Fruit fly (Drosophila melanogaster) S2 (cell line): ENCODE data around the gene Osi24.
A peak's percentile ranks its signal among the peaks of the same experiment; 100 is the strongest.

Experiments
- CG8478 ChIP-seq: fragments of >200 bp; optimal IDR thresholded peaks from 2 replicates; lab custom pipeline; 2018
- CTCF ChIP-seq, 2 experiments: fragments of >200 bp; optimal IDR thresholded peaks; 2 replicates each; lab custom pipeline; 2018

The Osi24 gene

DNA sequence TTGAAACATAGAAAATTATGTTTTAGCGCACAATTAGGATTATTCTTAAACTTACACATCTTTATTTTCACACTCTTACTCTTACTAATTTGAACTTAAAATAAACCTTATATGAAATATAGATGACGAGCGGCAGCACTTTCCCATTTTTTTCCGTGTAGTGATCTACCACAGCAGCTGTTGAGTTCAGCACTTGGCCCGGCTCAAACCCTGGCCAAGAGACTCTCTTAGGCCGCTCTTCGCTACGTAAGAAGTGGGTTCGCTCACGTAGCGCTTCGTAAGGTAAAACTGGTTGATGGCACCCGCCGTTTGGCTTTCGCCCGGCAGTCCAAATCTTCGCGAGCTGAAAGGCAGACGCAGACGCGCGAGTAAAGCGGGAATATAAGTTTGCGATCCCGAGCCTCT is at the start of gene Osi24:
TSS of gene Osi24 (plus strand) at position 324 of the 405 bp plus-strand sequence.
- TF ChIP-seq CG8478 (lab: Kevin White, UChicago): no peak
- no peak for TF ChIP-seq CTCF (optimal IDR thresholded peaks at IDR 0.05; lab: Kevin White, UChicago)

dm6 chr3R:6149130-6149529 is 49.5 kb upstream of the Osi24 start:
- TF ChIP-seq CG8478 (lab: Kevin White, UChicago) (no peak), CTCF (optimal IDR thresholded peaks at IDR 0.05; lab: Kevin White, UChicago) (no peak)

DNA sequence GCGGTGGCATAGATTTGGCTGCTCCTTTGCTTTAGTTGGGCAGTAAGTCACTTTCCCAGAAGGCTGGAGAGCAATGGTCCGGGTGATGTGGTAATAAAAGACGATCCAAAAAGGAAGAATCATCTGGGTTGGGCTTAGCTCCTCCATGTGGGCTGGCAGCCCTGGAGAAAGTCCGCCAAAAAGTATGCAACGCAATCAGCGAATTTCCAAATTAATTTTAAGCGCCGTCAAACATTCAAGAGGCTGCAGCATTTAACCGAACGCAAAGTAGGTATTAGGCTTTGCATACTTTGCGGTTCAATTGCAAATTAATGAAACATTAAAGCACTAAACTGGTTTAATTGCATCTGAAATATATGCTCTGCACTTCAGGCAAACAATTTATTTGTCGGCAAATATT is 49.0 kb upstream of the Osi24 start:
- peak in 1 of 2 experiments; percentile 8 for TF ChIP-seq CTCF (optimal IDR thresholded peaks at IDR 0.05; lab: Kevin White, UChicago)
- TF ChIP-seq CG8478 (lab: Kevin White, UChicago): no peak

DNA sequence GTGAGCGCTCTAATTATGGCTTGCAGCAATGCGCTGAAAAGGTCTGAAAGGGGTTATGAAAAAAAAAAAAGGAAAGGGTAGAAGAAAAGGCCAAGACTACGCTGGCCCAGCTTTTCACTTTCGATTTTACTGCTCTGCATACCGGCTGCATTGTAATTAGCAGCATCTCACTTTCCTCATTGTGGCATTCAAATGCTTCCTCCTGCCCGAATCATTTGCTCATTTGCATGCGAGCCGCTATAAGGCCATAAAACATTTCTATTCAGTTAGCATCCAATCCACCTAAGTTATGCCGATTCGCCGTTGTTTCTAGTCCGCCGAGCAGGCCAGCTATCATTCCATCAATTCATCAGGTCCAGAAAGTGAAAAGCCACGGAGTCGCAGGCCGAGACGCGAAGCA is 45.0 kb upstream of the Osi24 start:
- TF ChIP-seq CTCF (optimal IDR thresholded peaks at IDR 0.05; lab: Kevin White, UChicago) (no peak), CG8478 (lab: Kevin White, UChicago) (no peak)

dm6 chr3R:6154773-6155295 is 43.8 kb upstream of the Osi24 start:
- TF ChIP-seq CTCF (optimal IDR thresholded peaks at IDR 0.05; lab: Kevin White, UChicago): no peak
- no peak for TF ChIP-seq CG8478 (lab: Kevin White, UChicago)

- TF ChIP-seq CTCF (optimal IDR thresholded peaks at IDR 0.05; lab: Kevin White, UChicago) (no peak), CG8478 (lab: Kevin White, UChicago) (no peak)
These were observed 41.6 kb upstream of the Osi24 start, which contains the start of gene CG31559 for dm6 chr3R:6156963-6157498. Gene CG31559 (minus strand): TSS chr3R:6157235.

- TF ChIP-seq CTCF (optimal IDR thresholded peaks at IDR 0.05; lab: Kevin White, UChicago) (no peak), CG8478 (lab: Kevin White, UChicago) (no peak)
These were observed 31.4 kb upstream of the Osi24 start, which contains the start of gene CG1077 for dm6 chr3R:6167183-6167582. Gene CG1077 (plus strand): TSS chr3R:6167483.

DNA sequence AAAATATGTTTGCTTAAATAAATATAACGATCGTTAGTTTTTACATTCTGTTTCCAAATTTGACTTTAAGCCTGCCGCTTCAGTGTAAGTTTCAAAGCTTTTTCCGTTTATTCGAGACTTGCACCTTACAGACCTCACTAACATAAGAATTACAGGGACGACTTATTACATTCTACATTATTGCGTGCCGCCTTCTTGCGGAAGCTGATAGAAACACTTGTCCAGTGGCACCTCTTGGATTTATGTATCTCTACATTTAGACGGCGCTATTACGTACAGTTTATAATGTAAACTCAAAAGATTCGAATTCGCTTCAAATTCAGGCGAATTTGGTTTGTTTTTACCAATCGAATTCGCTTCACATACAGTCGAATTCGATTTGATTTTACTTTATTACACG is 27.9 kb upstream of the Osi24 start:
- TF ChIP-seq CTCF (optimal IDR thresholded peaks at IDR 0.05; lab: Kevin White, UChicago): peak; percentile 91 to 94
- TF ChIP-seq CG8478 (lab: Kevin White, UChicago): no peak

DNA sequence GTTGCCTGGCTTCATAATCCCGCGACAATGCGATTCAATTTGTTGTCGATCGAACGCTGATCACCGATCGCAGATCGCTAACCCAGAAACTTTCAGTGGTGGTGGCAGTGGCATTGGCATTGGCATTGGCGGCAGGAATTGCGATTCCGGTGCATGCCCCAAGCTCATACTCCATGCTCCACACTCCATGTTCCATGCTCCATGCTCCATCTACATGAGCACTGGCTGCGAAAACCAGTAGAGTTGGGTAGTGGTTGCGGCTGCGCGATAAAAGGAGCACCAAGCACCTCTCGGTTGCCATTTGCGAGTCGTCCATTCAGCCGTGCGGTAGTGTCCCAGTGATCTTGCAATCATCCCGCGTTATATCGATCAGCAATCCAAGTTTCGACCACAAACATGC is 25.4 kb upstream of the Osi24 start, which contains the start of gene Osi1:
TSS of gene Osi1 (plus strand) at position 301 of the 400 bp plus-strand sequence.
- TF ChIP-seq CG8478 (lab: Kevin White, UChicago): no peak
- TF ChIP-seq CTCF (optimal IDR thresholded peaks at IDR 0.05; lab: Kevin White, UChicago): no peak

- TF ChIP-seq CG8478 (lab: Kevin White, UChicago): no peak
- no peak for TF ChIP-seq CTCF (optimal IDR thresholded peaks at IDR 0.05; lab: Kevin White, UChicago)
These were observed 16.1 kb upstream of the Osi24 start for dm6 chr3R:6182511-6182910.

- TF ChIP-seq CTCF (optimal IDR thresholded peaks at IDR 0.05; lab: Kevin White, UChicago) (no peak), CG8478 (lab: Kevin White, UChicago) (no peak)
These were observed 11.6 kb upstream of the Osi24 start, which contains the start of gene NPFR for dm6 chr3R:6187015-6187414. Gene NPFR (plus strand): TSS chr3R:6187315.

- no peak for TF ChIP-seq CG8478 (lab: Kevin White, UChicago)
- TF ChIP-seq CTCF (optimal IDR thresholded peaks at IDR 0.05; lab: Kevin White, UChicago): no peak
These were observed 2.2 kb upstream of the Osi24 start for dm6 chr3R:6196416-6196815.

dm6 chr3R:6199717-6200116 is 1.1 kb downstream of the Osi24 start:
- TF ChIP-seq CTCF (optimal IDR thresholded peaks at IDR 0.05; lab: Kevin White, UChicago) (no peak), CG8478 (lab: Kevin White, UChicago) (no peak)

- TF ChIP-seq CG8478 (lab: Kevin White, UChicago): no peak
- no peak for TF ChIP-seq CTCF (optimal IDR thresholded peaks at IDR 0.05; lab: Kevin White, UChicago)
These were observed 4.4 kb downstream of the Osi24 start for dm6 chr3R:6203000-6203399.

DNA sequence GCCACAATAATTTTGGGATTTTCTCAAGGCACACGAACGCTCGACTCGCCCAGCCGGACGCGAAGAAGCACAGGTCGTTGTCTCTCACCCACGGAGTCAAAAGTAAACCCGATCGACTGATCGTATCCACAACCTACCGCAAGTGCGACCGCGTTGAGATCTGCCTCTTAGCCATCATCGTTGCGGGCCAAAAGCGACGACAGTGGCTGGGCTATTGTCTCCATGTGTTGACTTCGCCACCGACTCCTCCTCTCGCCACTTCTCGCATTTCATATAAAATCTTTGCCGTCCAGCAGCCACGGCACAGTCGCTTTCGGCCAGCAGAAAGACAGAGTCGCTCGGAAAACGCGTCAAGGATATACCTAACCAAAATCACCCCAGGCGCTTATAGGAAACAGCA is 10.5 kb downstream of the Osi24 start, which contains the start of gene Osi2:
TSS of gene Osi2 (plus strand) at position 301 of the 400 bp plus-strand sequence.
- TF ChIP-seq CTCF (optimal IDR thresholded peaks at IDR 0.05; lab: Kevin White, UChicago) (no peak), CG8478 (lab: Kevin White, UChicago) (no peak)
